Fruit fly (Drosophila melanogaster) whole organism, wandering third instar larva: ENCODE data around the gene elB.
A peak's percentile ranks its signal among the peaks of the same experiment; 100 is the strongest.

Source experiments
- Abd-B ChIP-seq: fragments of >200 bp; optimal IDR thresholded peaks from 2 replicates; lab custom pipeline; 2017; ENCODE audit warnings: missing biosample characterization, missing genetic modification characterization
- CG9705 ChIP-seq: fragments of 200-800 bp; sonication (Bioruptor generic); optimal IDR thresholded peaks from 2 replicates; lab custom pipeline; 2018; ENCODE audit warnings: missing biosample characterization, mild to moderate bottlenecking, missing genetic modification characterization
- CrebA ChIP-seq: fragments of 200-800 bp; sonication (Bioruptor generic); optimal IDR thresholded peaks from 2 replicates; lab custom pipeline; 2016; ENCODE audit warnings: missing biosample characterization, mild to moderate bottlenecking, missing genetic modification characterization, borderline replicate concordance
- Dfd ChIP-seq: fragments of >200 bp; optimal IDR thresholded peaks from 2 replicates; lab custom pipeline; 2017; ENCODE audit warnings: missing biosample characterization, missing genetic modification characterization
- Dif ChIP-seq: fragments of 200-275, 200-300 bp; sonication (Bioruptor generic); optimal IDR thresholded peaks from 2 replicates; lab custom pipeline; 2018; ENCODE audit warnings: missing biosample characterization, missing genetic modification characterization; ENCODE audit not compliant: partially characterized antibody
- GATAd ChIP-seq: sonication (Bioruptor generic); optimal IDR thresholded peaks from 2 replicates; lab custom pipeline; 2016; ENCODE audit warnings: missing biosample characterization, missing genetic modification characterization
- HLH106 ChIP-seq: fragments of 200-800 bp; optimal IDR thresholded peaks from 3 replicates; lab custom pipeline; 2019; ENCODE audit warnings: missing biosample characterization, mild to moderate bottlenecking, missing genetic modification characterization, moderate library complexity
- Hr83 ChIP-seq: fragments of 200-300 bp; sonication (Bioruptor generic); optimal IDR thresholded peaks from 2 replicates; lab custom pipeline; 2016; ENCODE audit warnings: missing biosample characterization, mild to moderate bottlenecking, missing genetic modification characterization, moderate library complexity; ENCODE audit not compliant: poor library complexity, severe bottlenecking
- Jra ChIP-seq: sonication (Bioruptor generic); optimal IDR thresholded peaks from 2 replicates; lab custom pipeline; 2016; ENCODE audit warnings: missing biosample characterization, missing genetic modification characterization
- Myc ChIP-seq: fragments of >200 bp; optimal IDR thresholded peaks from 2 replicates; lab custom pipeline; 2017
- N ChIP-seq: fragments of >200 bp; optimal IDR thresholded peaks from 2 replicates; lab custom pipeline; 2018; ENCODE audit warnings: missing biosample characterization, missing external identifiers, missing genetic modification characterization
- OdsH ChIP-seq: fragments of 200-800 bp; sonication (Bioruptor generic); optimal IDR thresholded peaks from 2 replicates; lab custom pipeline; 2016; ENCODE audit warnings: missing biosample characterization, mild to moderate bottlenecking, missing genetic modification characterization
- Rel ChIP-seq, 2 experiments: fragments of 200-800 bp; sonication (Bioruptor generic) in 1 of 2; optimal IDR thresholded peaks; 2 replicates in 1 of 2; 3 replicates in 1 of 2; lab custom pipeline; 2016 to 2019; ENCODE audit warnings: mild to moderate bottlenecking in 2 of 2, missing biosample characterization in 2 of 2, missing genetic modification characterization in 2 of 2, moderate library complexity in 1 of 2
- Vsx2 ChIP-seq: fragments of 200-300, 225-300 bp; sonication (Bioruptor generic); optimal IDR thresholded peaks from 2 replicates; lab custom pipeline; 2018; ENCODE audit warnings: missing biosample characterization, missing genetic modification characterization; ENCODE audit not compliant: partially characterized antibody
- brk ChIP-seq: fragments of 200-800 bp; sonication (Bioruptor generic); optimal IDR thresholded peaks from 2 replicates; lab custom pipeline; 2016; ENCODE audit warnings: missing biosample characterization, mild to moderate bottlenecking, missing genetic modification characterization
- dl ChIP-seq, 2 experiments: fragments of 175-275, 200-275 bp in 1 of 2; fragments of 200-275 bp in 1 of 2; sonication (Bioruptor generic); optimal IDR thresholded peaks; lab custom pipeline; 2018; ENCODE audit warnings: mild to moderate bottlenecking in 2 of 2, missing biosample characterization in 2 of 2, missing genetic modification characterization in 2 of 2, moderate library complexity in 2 of 2; ENCODE audit not compliant: partially characterized antibody in 2 of 2, insufficient read depth in 1 of 2
- dmrt93B ChIP-seq: fragments of 200-800 bp; sonication (Bioruptor generic); optimal IDR thresholded peaks from 2 replicates; lab custom pipeline; 2018; ENCODE audit warnings: missing biosample characterization, mild to moderate bottlenecking, missing genetic modification characterization
- ey ChIP-seq: fragments of 200-800 bp; sonication (Bioruptor generic); optimal IDR thresholded peaks from 2 replicates; lab custom pipeline; 2016; ENCODE audit warnings: missing biosample characterization, missing genetic modification characterization
- foxo ChIP-seq, 2 experiments: fragments of 200-800 bp; sonication (Bioruptor generic); optimal IDR thresholded peaks; 2 replicates in 1 of 2; 3 replicates in 1 of 2; lab custom pipeline; 2016 to 2017; ENCODE audit warnings: missing biosample characterization in 2 of 2, missing genetic modification characterization in 2 of 2
- h ChIP-seq: fragments of 200-800 bp; sonication (Bioruptor generic); optimal IDR thresholded peaks from 3 replicates; lab custom pipeline; 2016; ENCODE audit warnings: missing biosample characterization, mild to moderate bottlenecking, missing genetic modification characterization
- jim ChIP-seq: fragments of 175-275, 200-325 bp; sonication (Bioruptor generic); optimal IDR thresholded peaks from 2 replicates; lab custom pipeline; 2016; ENCODE audit warnings: missing biosample characterization, mild to moderate bottlenecking, missing genetic modification characterization
- lola ChIP-seq: fragments of >200 bp; optimal IDR thresholded peaks from 2 replicates; lab custom pipeline; 2017; ENCODE audit warnings: missing biosample characterization, missing genetic modification characterization
- pan ChIP-seq: fragments of >200 bp; optimal IDR thresholded peaks from 2 replicates; lab custom pipeline; 2017
- rgr ChIP-seq: fragments of 200-800 bp; sonication (Bioruptor generic); optimal IDR thresholded peaks from 3 replicates; lab custom pipeline; 2016; ENCODE audit warnings: missing biosample characterization, mild to moderate bottlenecking, missing genetic modification characterization
- sage ChIP-seq: fragments of 200-800 bp; sonication (Bioruptor generic); optimal IDR thresholded peaks from 2 replicates; lab custom pipeline; 2016; ENCODE audit warnings: missing biosample characterization, mild to moderate bottlenecking, missing genetic modification characterization
- sv ChIP-seq: fragments of 200-800 bp; sonication (Bioruptor generic); optimal IDR thresholded peaks from 3 replicates; lab custom pipeline; 2016; ENCODE audit warnings: missing biosample characterization, missing genetic modification characterization
- usp ChIP-seq: fragments of >200 bp; optimal IDR thresholded peaks from 2 replicates; lab custom pipeline; 2017; ENCODE audit warnings: missing biosample characterization, missing genetic modification characterization
- woc ChIP-seq: sonication (Bioruptor generic); optimal IDR thresholded peaks from 2 replicates; lab custom pipeline; 2016; ENCODE audit warnings: missing biosample characterization, mild to moderate bottlenecking, missing genetic modification characterization

elB gene

DNA sequence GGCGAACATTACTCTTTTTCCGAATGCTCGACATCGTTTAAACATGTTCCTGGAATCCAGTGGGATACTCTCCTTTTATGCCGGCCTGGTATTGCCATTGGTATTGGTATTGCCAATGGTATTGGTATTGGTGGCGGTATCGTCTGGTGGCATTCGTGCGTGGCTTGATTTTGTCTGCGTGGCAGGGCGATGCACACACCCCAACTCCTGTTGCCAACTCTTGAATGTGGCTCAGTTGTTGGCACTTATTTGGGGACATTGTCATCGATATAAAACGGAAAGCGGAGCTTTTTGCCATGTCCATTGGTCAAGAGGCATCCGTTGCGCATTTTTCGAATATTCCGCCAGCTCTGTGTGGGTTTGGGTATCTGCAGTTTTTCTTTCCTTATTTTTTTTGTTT lies 27.5 kb downstream of the elB start:
- TF ChIP-seq N (GFP tag; lab: Kevin White, UChicago) = no peak
- TF ChIP-seq CrebA (GFP tag; lab: Kevin White, UChicago) = peak; percentile 83
- no peak for TF ChIP-seq sage
- TF ChIP-seq pan (lab: Kevin White, UChicago) = no peak
- TF ChIP-seq Myc (lab: Kevin White, UChicago) = no peak
- TF ChIP-seq usp (GFP tag; lab: Kevin White, UChicago) = no peak
- no peak for TF ChIP-seq h (GFP tag; lab: Kevin White, UChicago)

DNA sequence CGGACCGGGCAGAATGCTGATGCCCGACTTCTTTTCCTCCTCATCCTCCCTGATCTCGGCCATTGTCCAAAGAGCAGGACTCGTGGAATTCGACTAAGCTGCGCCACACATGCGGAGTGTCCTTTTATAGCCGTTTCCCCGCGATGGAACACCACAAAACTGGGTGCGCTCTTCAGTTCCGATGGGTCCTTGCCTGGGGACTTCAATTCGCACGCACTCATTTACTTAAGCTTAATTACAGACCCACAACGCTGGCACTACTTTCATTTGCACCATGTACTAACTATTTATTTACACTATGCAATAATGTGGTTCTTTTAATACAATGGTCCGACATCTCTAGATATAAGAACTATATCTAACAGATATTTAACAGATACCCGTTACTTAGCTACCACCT lies 28.3 kb downstream of the elB start, which contains the start of gene ppk:
TSS of gene ppk (minus strand) at position 101 of the 400 bp plus-strand sequence.
- TF ChIP-seq Vsx2 (GFP tag; lab: Kevin White, UChicago) (no peak), ey (GFP tag; lab: Kevin White, UChicago) (no peak), Abd-B (GFP tag; lab: Kevin White, UChicago) (no peak), GATAd (GFP tag; lab: Kevin White, UChicago) (no peak), CG9705 (GFP tag; lab: Kevin White, UChicago) (no peak), Hr83 (GFP tag; lab: Kevin White, UChicago) (no peak), Dfd (GFP tag; lab: Kevin White, UChicago) (no peak), Rel (GFP tag; optimal IDR thresholded peaks at IDR 0.05; lab: Kevin White, UChicago) (no peak), Rel (tag; optimal IDR thresholded peaks at IDR 0.05; lab: Kevin White, UChicago) (no peak), HLH106 (tag; lab: Kevin White, UChicago) (no peak), N (GFP tag; lab: Kevin White, UChicago) (no peak)

DNA sequence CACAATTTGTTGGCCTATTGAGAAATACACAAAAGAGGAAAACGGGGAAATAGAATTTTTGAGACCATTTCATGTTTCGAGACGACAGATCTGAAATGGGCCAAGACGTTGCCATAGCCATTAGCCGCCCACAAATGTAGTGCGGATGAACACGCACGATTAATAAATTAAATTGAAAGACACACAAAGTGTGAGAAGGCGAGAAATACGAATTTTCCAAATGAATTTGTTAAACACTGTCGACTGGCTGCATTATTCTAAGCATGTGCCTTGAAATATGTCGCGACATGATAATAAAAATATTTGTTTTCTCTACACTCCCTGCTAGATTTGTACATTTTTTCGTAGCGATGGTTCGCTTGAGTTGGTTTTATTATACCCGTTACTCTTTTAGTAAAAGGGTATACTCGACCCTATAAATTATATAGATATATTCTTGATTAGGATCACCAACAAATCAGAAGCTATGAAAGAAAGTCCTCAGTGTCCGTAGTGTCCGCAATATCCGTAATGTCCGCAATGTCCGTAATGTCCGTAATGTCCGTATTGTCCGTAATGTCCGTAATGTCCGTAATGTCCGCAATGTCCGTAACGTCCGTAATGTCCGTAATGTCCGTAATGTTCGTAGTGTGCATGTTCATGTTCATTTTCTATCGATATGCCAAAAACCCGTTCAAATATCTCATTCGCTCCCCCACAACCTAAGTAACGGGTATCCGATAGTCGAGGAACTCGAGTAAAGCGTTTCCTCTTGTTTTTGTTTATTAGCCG lies 32.7 kb downstream of the elB start:
- TF ChIP-seq HLH106 (tag; lab: Kevin White, UChicago) = no peak
- TF ChIP-seq sv = peak; percentile 6

DNA sequence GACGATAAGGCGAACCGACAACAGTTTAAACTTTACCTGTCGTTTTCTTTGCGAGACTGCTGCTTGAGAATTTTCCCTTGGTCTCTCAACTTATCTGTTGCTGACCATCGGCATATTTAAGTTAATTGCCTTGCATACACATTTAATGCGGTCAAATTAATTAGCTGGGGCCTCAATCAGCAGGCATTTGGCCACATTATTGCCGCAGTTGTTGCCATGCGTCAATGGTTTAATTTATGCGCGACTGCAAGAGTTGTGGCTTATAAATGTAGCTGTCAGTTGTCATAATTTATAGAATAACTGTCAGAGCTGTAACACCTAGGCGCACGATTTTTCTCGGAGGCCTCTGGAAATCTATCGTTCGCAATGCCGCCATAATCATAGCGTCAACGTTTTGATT lies 35.3 kb downstream of the elB start:
- TF ChIP-seq lola (GFP tag; lab: Kevin White, UChicago) = no peak
- no peak for TF ChIP-seq Dfd (GFP tag; lab: Kevin White, UChicago)
- no peak for TF ChIP-seq Abd-B (GFP tag; lab: Kevin White, UChicago)
- no peak for TF ChIP-seq dmrt93B (GFP tag; lab: Kevin White, UChicago)
- TF ChIP-seq brk = no peak
- TF ChIP-seq Hr83 (GFP tag; lab: Kevin White, UChicago) = no peak
- no peak for TF ChIP-seq CG9705 (GFP tag; lab: Kevin White, UChicago)
- TF ChIP-seq woc = no peak
- TF ChIP-seq Vsx2 (GFP tag; lab: Kevin White, UChicago) = no peak
- TF ChIP-seq Myc (lab: Kevin White, UChicago) = no peak
- no peak for TF ChIP-seq HLH106 (tag; lab: Kevin White, UChicago)
- no peak for TF ChIP-seq dl (GFP tag; optimal IDR thresholded peaks at IDR 0.05; lab: Kevin White, UChicago; ENCODE audit: insufficient read depth in 1 of 2, partially characterized antibody in 2 of 2)
- TF ChIP-seq GATAd (GFP tag; lab: Kevin White, UChicago) = no peak
- TF ChIP-seq foxo (GFP tag; optimal IDR thresholded peaks at IDR 0.05; lab: Kevin White, UChicago) = no peak
- no peak for TF ChIP-seq sv
- no peak for TF ChIP-seq jim (GFP tag; lab: Kevin White, UChicago)
- TF ChIP-seq sage = no peak
- TF ChIP-seq Jra (GFP tag; lab: Kevin White, UChicago) = no peak
- TF ChIP-seq Rel (GFP tag; optimal IDR thresholded peaks at IDR 0.05; lab: Kevin White, UChicago) = no peak
- TF ChIP-seq Rel (tag; optimal IDR thresholded peaks at IDR 0.05; lab: Kevin White, UChicago) = no peak
- TF ChIP-seq OdsH (GFP tag; lab: Kevin White, UChicago) = no peak

DNA sequence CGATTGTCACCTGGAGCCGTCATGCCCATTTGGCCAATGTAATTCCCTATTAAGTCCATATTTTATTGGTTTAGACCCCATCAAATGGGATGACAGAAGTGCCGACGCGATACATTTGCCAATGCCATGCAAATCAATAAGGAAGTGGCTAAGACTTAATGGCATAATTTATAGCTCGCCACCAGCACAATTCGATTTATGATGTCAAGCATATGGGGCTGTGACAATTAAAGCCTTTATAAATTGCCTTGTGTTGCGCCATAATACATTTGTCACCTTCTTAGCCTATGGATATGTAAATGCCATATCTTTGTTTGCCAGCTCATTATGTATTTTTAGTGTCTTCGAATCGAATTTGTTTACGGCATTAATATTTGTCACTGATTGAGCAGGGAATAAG lies 36.1 kb downstream of the elB start:
- TF ChIP-seq GATAd (GFP tag; lab: Kevin White, UChicago) (no peak), Dif (GFP tag; lab: Kevin White, UChicago) (no peak), usp (GFP tag; lab: Kevin White, UChicago) (no peak), OdsH (GFP tag; lab: Kevin White, UChicago) (no peak), dmrt93B (GFP tag; lab: Kevin White, UChicago) (no peak), rgr (GFP tag; lab: Kevin White, UChicago) (no peak)
